Worm (Caenorhabditis elegans): ENCODE measurements around the gene W01B6.6.

DNA sequence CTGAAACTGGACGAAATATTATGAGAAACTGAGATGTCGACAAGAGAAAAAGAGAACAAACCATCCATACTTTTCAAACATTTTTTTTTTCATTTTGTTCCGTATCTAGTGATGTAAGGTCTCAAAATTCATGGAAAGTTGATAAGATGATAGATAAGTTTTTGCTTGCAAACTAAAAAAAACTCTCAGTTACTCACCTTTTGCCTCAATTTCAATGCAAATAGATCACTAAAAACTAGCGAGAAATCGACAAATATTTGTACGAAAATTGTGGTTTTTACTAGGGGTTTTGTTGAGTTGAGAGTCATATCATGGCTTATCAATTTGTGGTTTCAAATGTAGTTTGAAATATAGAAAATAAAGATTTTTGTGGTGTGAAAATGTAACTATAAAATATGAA is 20.1 kb upstream of the W01B6.6 start:
- TF ChIP-seq ztf-29 (GFP tag; IDR thresholded peaks at IDR 0.05) (no peak), ztf-23 (GFP tag; IDR thresholded peaks at IDR 0.05) (no peak), flt-1 (GFP tag; IDR thresholded peaks at IDR 0.05) (no peak), T22C8.4 (GFP tag; IDR thresholded peaks at IDR 0.05) (no peak), med-1 (GFP tag; optimal IDR thresholded peaks at IDR 0.05; ENCODE audit: insufficient read depth) (no peak), cog-1 (tag; optimal IDR thresholded peaks at IDR 0.05) (no peak), tab-1 (GFP tag; IDR thresholded peaks at IDR 0.05) (no peak), ref-1 (GFP tag; conservative IDR thresholded peaks at IDR 0.05) (no peak), klf-2 (GFP tag; conservative IDR thresholded peaks at IDR 0.05) (no peak)

Data from whole organism, midembryonic.